Fruit fly (Drosophila melanogaster): ENCODE results near the gene Mcm7.

Gene Mcm7

dm6 chr3L:8891167-8891618, at the start of gene Mcm7:
TSS of gene Mcm7 (plus strand) at chr3L:8891596.
- TF ChIP-seq Doc3 (GFP tag; IDR thresholded peaks at IDR 0.05; ENCODE audit: partially characterized antibody) (0 out of 3 replicates have a peak, but pooled peaks have one; percentile 8), CG3995 (GFP tag; optimal IDR thresholded peaks at IDR 0.05) (peak; percentile 94), Optix (GFP tag; IDR thresholded peaks at IDR 0.05) (no peak), CG13287 (GFP tag; IDR thresholded peaks at IDR 0.05; ENCODE audit: partially characterized antibody) (peak; percentile 64), croc (GFP tag; conservative IDR thresholded peaks at IDR 0.05) (no peak), br (optimal IDR thresholded peaks at IDR 0.05) (no peak), CG12744 (GFP tag; optimal IDR thresholded peaks at IDR 0.05) (no peak), grn (GFP tag; optimal IDR thresholded peaks at IDR 0.05) (peak; percentile 63), hbn (GFP tag; IDR thresholded peaks at IDR 0.05; ENCODE audit: partially characterized antibody) (no peak; the same call in 1 of the 2 replicates), en (GFP tag; optimal IDR thresholded peaks at IDR 0.05) (no peak), shn (GFP tag; optimal IDR thresholded peaks at IDR 0.05) (no peak), CG5180 (GFP tag; optimal IDR thresholded peaks at IDR 0.05) (peak; percentile 52), CG9215 (GFP tag; IDR thresholded peaks at IDR 0.05) (no peak), lbe (GFP tag; optimal IDR thresholded peaks at IDR 0.05) (no peak), stc (GFP tag; IDR thresholded peaks at IDR 0.05) (no peak), pfk (GFP tag; optimal IDR thresholded peaks at IDR 0.05) (no peak), h (optimal IDR thresholded peaks at IDR 0.05) (no peak), CG11560 (tag; IDR thresholded peaks at IDR 0.05) (peak; percentile 6; the same call in 1 of the 3 replicates), toy (GFP tag; IDR thresholded peaks at IDR 0.05) (no peak), Bteb2 (GFP tag; optimal IDR thresholded peaks at IDR 0.05) (no peak), Nf-YB (GFP tag; optimal IDR thresholded peaks at IDR 0.05) (no peak), lov (optimal IDR thresholded peaks at IDR 0.05) (no peak), lov (GFP tag; IDR thresholded peaks at IDR 0.05) (no peak), onecut (GFP tag; IDR thresholded peaks at IDR 0.05) (no peak), MBD-R2 (GFP tag; IDR thresholded peaks at IDR 0.05) (no peak), CG6765 (GFP tag; optimal IDR thresholded peaks at IDR 0.05) (no peak), CG1832 (GFP tag; optimal IDR thresholded peaks at IDR 0.05) (no peak), sc (optimal IDR thresholded peaks at IDR 0.05) (no peak), sc (GFP tag; optimal IDR thresholded peaks at IDR 0.05) (no peak), Myb (GFP tag; optimal IDR thresholded peaks at IDR 0.05) (peak; percentile 55), CG34422 (GFP tag; IDR thresholded peaks at IDR 0.05) (no peak), Hr78 (GFP tag; optimal IDR thresholded peaks at IDR 0.05) (no peak), run (tag; optimal IDR thresholded peaks at IDR 0.05) (no peak), B-H2 (GFP tag; optimal IDR thresholded peaks at IDR 0.05) (no peak), CG14965 (GFP tag; optimal IDR thresholded peaks at IDR 0.05; ENCODE audit: borderline replicate concordance) (no peak), Nf-YC (tag; optimal IDR thresholded peaks at IDR 0.05) (no peak), NK7.1 (GFP tag; optimal IDR thresholded peaks at IDR 0.05) (no peak), zfh1 (GFP tag; IDR thresholded peaks at IDR 0.05) (no peak), CG2202 (tag; optimal IDR thresholded peaks at IDR 0.05) (no peak), CG43689 (GFP tag; IDR thresholded peaks at IDR 0.05) (no peak), CG8765 (GFP tag; IDR thresholded peaks at IDR 0.05) (no peak), chm (GFP tag; IDR thresholded peaks at IDR 0.05) (no peak), CG15696 (tag; optimal IDR thresholded peaks at IDR 0.05) (no peak), inv (GFP tag; IDR thresholded peaks at IDR 0.05; ENCODE audit: partially characterized antibody) (peak; percentile 45; the same call in 1 of the 2 replicates), CG9876 (GFP tag; optimal IDR thresholded peaks at IDR 0.05) (no peak), vnd (GFP tag; IDR thresholded peaks at IDR 0.05; ENCODE audit: partially characterized antibody) (peak; percentile 48; the same call in 1 of the 3 replicates), Fer3 (tag; optimal IDR thresholded peaks at IDR 0.05) (no peak), Fer2 (tag; optimal IDR thresholded peaks at IDR 0.05) (no peak), CHES-1-like (GFP tag; optimal IDR thresholded peaks at IDR 0.05) (no peak), al (GFP tag; IDR thresholded peaks at IDR 0.05) (no peak), Fer1 (GFP tag; optimal IDR thresholded peaks at IDR 0.05) (no peak), CG3407 (GFP tag; optimal IDR thresholded peaks at IDR 0.05) (no peak)
